Worm (Caenorhabditis elegans) whole organism, midembryonic: ENCODE measurements around the gene T05H4.4.

Source experiments
- T22C8.4 ChIP-seq: fragments of 200-800 bp; sonication (Bioruptor generic); IDR thresholded peaks from 2 replicates; pipeline ENCODE4 v1.3.6; 2022; ENCODE audit warnings: missing genetic modification characterization, missing compliant biosample characterization
- cog-1 ChIP-seq: sonication (generic microtip); optimal IDR thresholded peaks from 2 replicates; lab custom pipeline; 2016; ENCODE audit warnings: missing genetic modification characterization, missing compliant biosample characterization
- flt-1 ChIP-seq: fragments of 200-800 bp; sonication (Bioruptor generic); IDR thresholded peaks from 2 replicates; pipeline ENCODE4 v1.3.6; 2022; ENCODE audit warnings: missing genetic modification characterization, missing compliant biosample characterization
- tab-1 ChIP-seq: fragments of 200-800 bp; sonication (Bioruptor generic); IDR thresholded peaks from 2 replicates; pipeline ENCODE4 v1.3.6; 2022; ENCODE audit warnings: missing genetic modification characterization, missing compliant biosample characterization
- ztf-29 ChIP-seq: fragments of 200-800 bp; sonication (Bioruptor generic); IDR thresholded peaks from 2 replicates; pipeline ENCODE4 v1.3.6; 2022; ENCODE audit warnings: missing genetic modification reagents, missing genetic modification characterization, missing compliant biosample characterization

ce11 chrV:6413057-6413456, 25.6 kb upstream of the T05H4.4 start:
- TF ChIP-seq cog-1 (tag; lab: Kevin White, UChicago) = no peak
- no peak for TF ChIP-seq flt-1 (GFP tag; lab: Robert Waterston, UW)
- TF ChIP-seq T22C8.4 = no peak
- no peak for TF ChIP-seq ztf-29 (GFP tag; lab: Robert Waterston, UW)
- no peak for TF ChIP-seq tab-1 (GFP tag; lab: Robert Waterston, UW)
